Fruit fly (Drosophila melanogaster) whole organism, embryonic: Measurements from ENCODE around the gene eIF3i.

Experiments used
- Atf-2 ChIP-seq: fragments of 200-800 bp; sonication (Bioruptor generic); optimal IDR thresholded peaks from 2 replicates; lab custom pipeline; 2016; ENCODE audit warnings: missing biosample characterization, missing genetic modification characterization
- Blimp-1 ChIP-seq: fragments of 200-800 bp; sonication (Bioruptor generic); optimal IDR thresholded peaks from 3 replicates; lab custom pipeline; 2018; ENCODE audit warnings: missing biosample characterization, missing genetic modification characterization, mild to moderate bottlenecking, moderate library complexity, missing genetic modification reagents
- C15 ChIP-seq: fragments of 200-800 bp; sonication (Bioruptor generic); IDR thresholded peaks from 3 replicates; pipeline ENCODE4 v1.3.6; 2022; ENCODE audit warnings: missing biosample characterization, missing genetic modification characterization
- CG10431 ChIP-seq: fragments of 200-800 bp; sonication (Bioruptor generic); optimal IDR thresholded peaks from 3 replicates; lab custom pipeline; 2018; ENCODE audit warnings: missing biosample characterization, mild to moderate bottlenecking, missing genetic modification characterization
- CG10462 ChIP-seq: fragments of 200-800 bp; sonication (Bioruptor generic); optimal IDR thresholded peaks from 2 replicates; lab custom pipeline; 2016; ENCODE audit warnings: missing biosample characterization, missing genetic modification characterization
- CG11456 ChIP-seq: fragments of 200-800 bp; sonication (Bioruptor generic); IDR thresholded peaks from 3 replicates; pipeline ENCODE4 v1.3.6; 2022; ENCODE audit warnings: missing biosample characterization, missing genetic modification characterization
- CG11695 ChIP-seq: fragments of 200-800 bp; sonication (Bioruptor generic); IDR thresholded peaks from 3 replicates; pipeline ENCODE4 v1.3.6; 2022; ENCODE audit warnings: missing biosample characterization, missing genetic modification characterization
- CG11723 ChIP-seq: fragments of 200-800 bp; sonication (Bioruptor generic); optimal IDR thresholded peaks from 2 replicates; lab custom pipeline; 2017; ENCODE audit warnings: missing biosample characterization, mild to moderate bottlenecking, missing genetic modification characterization
- CG12236 ChIP-seq: fragments of 200-800 bp; sonication (Bioruptor generic); optimal IDR thresholded peaks from 2 replicates; lab custom pipeline; 2016; ENCODE audit warnings: missing biosample characterization, missing genetic modification characterization
- CG13296 ChIP-seq: fragments of 200-800 bp; sonication (Bioruptor generic); optimal IDR thresholded peaks from 3 replicates; lab custom pipeline; 2018; ENCODE audit warnings: missing biosample characterization, mild to moderate bottlenecking, missing genetic modification characterization
- CG15696 ChIP-seq: fragments of 200-800 bp; sonication (Bioruptor generic); optimal IDR thresholded peaks from 2 replicates; lab custom pipeline; 2019; ENCODE audit warnings: missing biosample characterization, mild to moderate bottlenecking, missing genetic modification characterization, moderate library complexity
- CG1602 ChIP-seq: fragments of 200-800 bp; sonication (Bioruptor generic); optimal IDR thresholded peaks from 3 replicates; lab custom pipeline; 2016; ENCODE audit warnings: missing biosample characterization, missing genetic modification characterization
- CG16779 ChIP-seq: fragments of 200-800 bp; sonication (Bioruptor generic); IDR thresholded peaks from 2 replicates; pipeline ENCODE4 v1.3.6; 2022; ENCODE audit warnings: missing biosample characterization, missing genetic modification characterization
- CG2129 ChIP-seq: fragments of 200-800 bp; sonication (Bioruptor generic); IDR thresholded peaks from 2 replicates; pipeline ENCODE4 v1.3.6; 2022; ENCODE audit warnings: missing biosample characterization, missing genetic modification characterization; ENCODE audit not compliant: partially characterized antibody
- CG2875 ChIP-seq: fragments of 200-800 bp; sonication (Bioruptor generic); optimal IDR thresholded peaks from 2 replicates; lab custom pipeline; 2017; ENCODE audit warnings: missing biosample characterization, mild to moderate bottlenecking, missing genetic modification characterization, missing genetic modification reagents
- CG34376 ChIP-seq: fragments of 200-800 bp; sonication (Bioruptor generic); optimal IDR thresholded peaks from 2 replicates; lab custom pipeline; 2018; ENCODE audit warnings: missing biosample characterization, mild to moderate bottlenecking, missing genetic modification characterization
- CG7357 ChIP-seq: fragments of 200-800 bp; sonication (Bioruptor generic); IDR thresholded peaks from 3 replicates; pipeline ENCODE4 v1.3.6; 2022; ENCODE audit warnings: missing biosample characterization, missing genetic modification characterization
- CG8478 ChIP-seq: fragments of >200 bp; optimal IDR thresholded peaks from 2 replicates; lab custom pipeline; 2018
- CG8944 ChIP-seq: fragments of 200-800 bp; sonication (Bioruptor generic); optimal IDR thresholded peaks from 3 replicates; lab custom pipeline; 2016; ENCODE audit warnings: missing biosample characterization, missing genetic modification characterization
- D19A ChIP-seq: fragments of 200-800 bp; optimal IDR thresholded peaks from 3 replicates; lab custom pipeline; 2019; ENCODE audit warnings: missing biosample characterization, mild to moderate bottlenecking, missing genetic modification characterization, moderate library complexity
- Dip2 ChIP-seq: fragments of 200-800 bp; sonication (Bioruptor generic); IDR thresholded peaks from 2 replicates; pipeline ENCODE4 v1.3.6; 2022; ENCODE audit warnings: missing biosample characterization, missing genetic modification characterization
- Drgx ChIP-seq: fragments of 200-800 bp; sonication (Bioruptor generic); IDR thresholded peaks from 2 replicates; pipeline ENCODE4 v1.3.6; 2022; ENCODE audit warnings: missing biosample characterization, missing genetic modification characterization
- E2f2 ChIP-seq: fragments of 200-800 bp; sonication (Bioruptor generic); IDR thresholded peaks from 2 replicates; pipeline ENCODE4 v1.3.6; 2022; ENCODE audit warnings: missing biosample characterization, missing genetic modification characterization
- Eip74EF ChIP-seq, 2 experiments: fragments of 200-800 bp in 1 of 2; fragments of >200 bp in 1 of 2; sonication (Bioruptor generic) in 1 of 2; optimal IDR thresholded peaks; 2 replicates each; lab custom pipeline; 2017 to 2019; ENCODE audit warnings: missing biosample characterization in 2 of 2, missing genetic modification characterization in 2 of 2, mild to moderate bottlenecking in 1 of 2, moderate library complexity in 1 of 2
- Ets97D ChIP-seq: fragments of 200-800 bp; sonication (Bioruptor generic); optimal IDR thresholded peaks from 3 replicates; lab custom pipeline; 2016; ENCODE audit warnings: missing biosample characterization, missing genetic modification characterization
- Fer3 ChIP-seq: fragments of 200-800 bp; sonication (Bioruptor generic); optimal IDR thresholded peaks from 2 replicates; lab custom pipeline; 2018; ENCODE audit warnings: missing biosample characterization, mild to moderate bottlenecking, missing genetic modification characterization, moderate library complexity
- Gug ChIP-seq: fragments of 200-800 bp; sonication (Bioruptor generic); IDR thresholded peaks from 4 replicates; pipeline ENCODE4 v1.3.6; 2022; ENCODE audit warnings: missing biosample characterization, missing genetic modification characterization
- H2.0 ChIP-seq: fragments of 200-800 bp; sonication (Bioruptor generic); IDR thresholded peaks from 2 replicates; pipeline ENCODE4 v1.3.6; 2022; ENCODE audit warnings: missing biosample characterization, missing genetic modification characterization
- Hand ChIP-seq: fragments of 200-800 bp; sonication (Bioruptor generic); optimal IDR thresholded peaks from 2 replicates; lab custom pipeline; 2017; ENCODE audit warnings: mild to moderate bottlenecking, missing biosample characterization, missing genetic modification reagents, missing genetic modification characterization
- Nf-YC ChIP-seq: fragments of 200-800 bp; optimal IDR thresholded peaks from 3 replicates; lab custom pipeline; 2019; ENCODE audit warnings: missing biosample characterization, mild to moderate bottlenecking, missing genetic modification characterization, moderate library complexity
- Rfx ChIP-seq: fragments of 200-800 bp; sonication (Bioruptor generic); IDR thresholded peaks from 2 replicates; pipeline ENCODE4 v1.3.6; 2022; ENCODE audit warnings: missing biosample characterization, missing genetic modification characterization
- TFAM ChIP-seq: fragments of 200-800 bp; sonication (Bioruptor generic); optimal IDR thresholded peaks from 2 replicates; lab custom pipeline; 2017; ENCODE audit warnings: missing biosample characterization, missing genetic modification characterization, inconsistent platforms
- btn ChIP-seq: fragments of 200-800 bp; sonication (Bioruptor generic); optimal IDR thresholded peaks from 2 replicates; lab custom pipeline; 2016; ENCODE audit warnings: missing biosample characterization, missing genetic modification characterization
- chif ChIP-seq, 2 experiments: fragments of 200-800 bp; sonication (Bioruptor generic); optimal IDR thresholded peaks; 3 replicates each; lab custom pipeline; 2016; ENCODE audit warnings: missing biosample characterization in 2 of 2, missing genetic modification characterization in 2 of 2
- chinmo ChIP-seq: fragments of 200-800 bp; sonication (Bioruptor generic); IDR thresholded peaks from 4 replicates; pipeline ENCODE4 v1.3.6; 2022; ENCODE audit warnings: missing biosample characterization, missing genetic modification characterization; ENCODE audit not compliant: partially characterized antibody
- dati ChIP-seq: fragments of 200-800 bp; sonication (Bioruptor generic); IDR thresholded peaks from 2 replicates; pipeline ENCODE4 v1.3.6; 2022; ENCODE audit warnings: missing biosample characterization, missing genetic modification characterization
- en ChIP-seq: fragments of 200-800 bp; sonication (Bioruptor generic); optimal IDR thresholded peaks from 2 replicates; lab custom pipeline; 2016; ENCODE audit warnings: missing biosample characterization, missing genetic modification characterization
- esg ChIP-seq: fragments of 200-800 bp; sonication (Bioruptor generic); conservative IDR thresholded peaks from 2 replicates; pipeline ENCODE4 v1.3.6; 2022; ENCODE audit warnings: missing biosample characterization, missing genetic modification characterization
- fd102C ChIP-seq: fragments of 200-800 bp; sonication (Bioruptor generic); optimal IDR thresholded peaks from 2 replicates; lab custom pipeline; 2018; ENCODE audit warnings: missing biosample characterization, mild to moderate bottlenecking, missing genetic modification characterization, moderate library complexity
- ftz-f1 ChIP-seq: fragments of 200-800 bp; sonication (Bioruptor generic); optimal IDR thresholded peaks from 2 replicates; lab custom pipeline; 2016; ENCODE audit warnings: missing biosample characterization, missing genetic modification characterization
- gt ChIP-seq: fragments of 200-800 bp; sonication (Bioruptor generic); IDR thresholded peaks from 2 replicates; pipeline ENCODE4 v1.3.6; 2022; ENCODE audit warnings: missing biosample characterization, missing genetic modification characterization
- lbe ChIP-seq: fragments of 200-800 bp; sonication (Bioruptor generic); optimal IDR thresholded peaks from 2 replicates; lab custom pipeline; 2016; ENCODE audit warnings: missing biosample characterization, mild to moderate bottlenecking, missing genetic modification characterization
- lov ChIP-seq, 2 experiments: fragments of 200-800 bp in 1 of 2; fragments of >200 bp in 1 of 2; sonication (Bioruptor generic) in 1 of 2; IDR thresholded peaks in 1 of 2; optimal IDR thresholded peaks in 1 of 2; 2 replicates in 1 of 2; 3 replicates in 1 of 2; pipeline versions ENCODE4 v1.3.6 to Lab custom; 2017 to 2022; ENCODE audit warnings: missing biosample characterization in 1 of 2, missing genetic modification characterization in 1 of 2
- luna ChIP-seq: fragments of 200-800 bp; sonication (Bioruptor generic); optimal IDR thresholded peaks from 2 replicates; lab custom pipeline; 2016; ENCODE audit warnings: missing biosample characterization, missing genetic modification characterization
- mam ChIP-seq: fragments of 200-800 bp; sonication (Bioruptor generic); optimal IDR thresholded peaks from 3 replicates; lab custom pipeline; 2016; ENCODE audit warnings: missing biosample characterization, missing genetic modification characterization
- sob ChIP-seq: fragments of 200-800 bp; sonication (Bioruptor generic); IDR thresholded peaks from 2 replicates; pipeline ENCODE4 v1.3.6; 2022; ENCODE audit warnings: missing biosample characterization, missing genetic modification characterization
- toy ChIP-seq: fragments of 200-800 bp; sonication (Bioruptor generic); IDR thresholded peaks from 2 replicates; pipeline ENCODE4 v1.3.6; 2022; ENCODE audit warnings: missing biosample characterization, missing genetic modification characterization
- unpg ChIP-seq: fragments of 200-800 bp; sonication (Bioruptor generic); optimal IDR thresholded peaks from 3 replicates; lab custom pipeline; 2018; ENCODE audit warnings: missing biosample characterization, mild to moderate bottlenecking, missing genetic modification characterization, moderate library complexity
- zfh2 ChIP-seq: fragments of 200-800 bp; sonication (Bioruptor generic); optimal IDR thresholded peaks from 2 replicates; lab custom pipeline; 2016; ENCODE audit warnings: missing biosample characterization, missing genetic modification characterization

Gene eIF3i

dm6 chr2L:4999389-5000032 is 31.9 kb upstream of the eIF3i start (continued):
- no peak for TF ChIP-seq CG8478 (lab: Kevin White, UChicago)
- no peak for TF ChIP-seq TFAM (GFP tag; lab: Kevin White, UChicago)
- 0 out of 2 replicates have a peak, but pooled peaks have one; percentile 63 for TF ChIP-seq CG16779 (GFP tag; lab: Robert Waterston, UW)
- TF ChIP-seq esg (GFP tag; lab: Robert Waterston, UW), result peak; percentile 70
- peak; percentile 90 for TF ChIP-seq Drgx (GFP tag; lab: Robert Waterston, UW)
- no peak for TF ChIP-seq chinmo
- TF ChIP-seq mam (GFP tag; lab: Kevin White, UChicago), result peak; percentile 64
- TF ChIP-seq btn, result peak; percentile 75
- no peak for TF ChIP-seq D19A (tag; lab: Kevin White, UChicago)
- no peak for TF ChIP-seq fd102C (GFP tag; lab: Kevin White, UChicago)
- 0 out of 3 replicates have a peak, but pooled peaks have one; percentile 34 for TF ChIP-seq C15
- no peak for TF ChIP-seq CG1602
- TF ChIP-seq Atf-2 (GFP tag; lab: Kevin White, UChicago), result peak; percentile 23
- TF ChIP-seq Ets97D, result no peak
- TF ChIP-seq lov (optimal IDR thresholded peaks at IDR 0.05; lab: Kevin White, UChicago), result no peak
- 0 out of 3 replicates have a peak, but pooled peaks have one; percentile 55 for TF ChIP-seq lov (GFP tag; IDR thresholded peaks at IDR 0.05; lab: Robert Waterston, UW)
- TF ChIP-seq H2.0 (GFP tag; lab: Robert Waterston, UW), result peak; percentile 63
- TF ChIP-seq sob (GFP tag; lab: Robert Waterston, UW), result peak; percentile 71
- TF ChIP-seq CG2129 (GFP tag; lab: Robert Waterston, UW), result no peak
- peak; percentile 17 for TF ChIP-seq CG10431 (GFP tag; lab: Kevin White, UChicago)
- TF ChIP-seq unpg (GFP tag; lab: Kevin White, UChicago), result peak; percentile 73
- TF ChIP-seq CG15696 (tag; lab: Kevin White, UChicago), result peak; percentile 76
- TF ChIP-seq Eip74EF (GFP tag; optimal IDR thresholded peaks at IDR 0.05; lab: Kevin White, UChicago), result no peak
- peak; percentile 39 for TF ChIP-seq CG11723
- peak; percentile 69 for TF ChIP-seq Fer3
- TF ChIP-seq luna (GFP tag; lab: Kevin White, UChicago), result peak; percentile 46
- peak; percentile 42 for TF ChIP-seq CG34376 (GFP tag; lab: Kevin White, UChicago)
- TF ChIP-seq CG13296, result peak; percentile 36
- TF ChIP-seq CG7357 (GFP tag; lab: Robert Waterston, UW), result peak; percentile 55; the same call in 1 of the 3 replicates
- 0 out of 2 replicates have a peak, but pooled peaks have one; percentile 49 for TF ChIP-seq dati (GFP tag; lab: Robert Waterston, UW)
- peak; percentile 62 for TF ChIP-seq Blimp-1
- peak; percentile 71 for TF ChIP-seq CG11456 (GFP tag; lab: Robert Waterston, UW)
- TF ChIP-seq toy (GFP tag; lab: Robert Waterston, UW), result no peak
- no peak for TF ChIP-seq lbe
- peak; percentile 85 for TF ChIP-seq Gug (GFP tag; lab: Robert Waterston, UW)
- peak; percentile 46 for TF ChIP-seq zfh2 (GFP tag; lab: Kevin White, UChicago)
- peak; percentile 16 for TF ChIP-seq en (GFP tag; lab: Kevin White, UChicago)
- peak; percentile 1 for TF ChIP-seq Nf-YC (tag; lab: Kevin White, UChicago)
- no peak for TF ChIP-seq CG12236 (GFP tag; lab: Kevin White, UChicago)
- TF ChIP-seq CG2875 (GFP tag; lab: Kevin White, UChicago), result no peak
- TF ChIP-seq CG8944, result peak; percentile 43
- TF ChIP-seq Dip2 (GFP tag; lab: Robert Waterston, UW), result no peak
- TF ChIP-seq chif (GFP tag; optimal IDR thresholded peaks at IDR 0.05; lab: Kevin White, UChicago), result peak; percentile 50 to 67
- TF ChIP-seq CG10462 (GFP tag; lab: Kevin White, UChicago), result peak; percentile 14
- peak; percentile 11 for TF ChIP-seq Hand (GFP tag; lab: Kevin White, UChicago)
- TF ChIP-seq gt, result peak; percentile 50; the same call in 1 of the 2 replicates
- peak; percentile 19; the same call in 1 of the 2 replicates for TF ChIP-seq E2f2 (GFP tag; lab: Robert Waterston, UW)
- TF ChIP-seq CG11695, result peak; percentile 59; the same call in 2 of the 3 replicates
- peak; percentile 86 for TF ChIP-seq Rfx (GFP tag; lab: Robert Waterston, UW)
- no peak for TF ChIP-seq ftz-f1
